Fruit fly (Drosophila melanogaster): ENCODE measurements around the gene CG8665.

The CG8665 gene

dm6 chr2L:21370886-21371285 lies at the start of gene CG8665:
TSS of gene CG8665 (plus strand) at chr2L:21371227.
- TF ChIP-seq sage (GFP tag; optimal IDR thresholded peaks at IDR 0.05) (no peak), HLH106 (tag; optimal IDR thresholded peaks at IDR 0.05) (peak; percentile 47), Abd-B (GFP tag; optimal IDR thresholded peaks at IDR 0.05) (no peak), ey (GFP tag; optimal IDR thresholded peaks at IDR 0.05) (peak; percentile 75), CG32264 (GFP tag; optimal IDR thresholded peaks at IDR 0.05) (peak; percentile 20), dl (GFP tag; optimal IDR thresholded peaks at IDR 0.05; ENCODE audit: insufficient read depth in 1 of 2, partially characterized antibody in 2 of 2) (no peak), h (GFP tag; optimal IDR thresholded peaks at IDR 0.05) (peak; percentile 85), Dif (GFP tag; optimal IDR thresholded peaks at IDR 0.05; ENCODE audit: partially characterized antibody) (no peak), tai (GFP tag; optimal IDR thresholded peaks at IDR 0.05) (no peak), GATAd (GFP tag; optimal IDR thresholded peaks at IDR 0.05) (no peak), psq (GFP tag; optimal IDR thresholded peaks at IDR 0.05) (peak; percentile 9), br (GFP tag; optimal IDR thresholded peaks at IDR 0.05) (peak; percentile 84), woc (GFP tag; optimal IDR thresholded peaks at IDR 0.05) (peak; percentile 25), Hnf4 (GFP tag; optimal IDR thresholded peaks at IDR 0.05) (peak; percentile 64), foxo (GFP tag; optimal IDR thresholded peaks at IDR 0.05) (peak; percentile 19 to 68), Mio (GFP tag; optimal IDR thresholded peaks at IDR 0.05) (no peak), CG9705 (GFP tag; optimal IDR thresholded peaks at IDR 0.05) (no peak), OdsH (GFP tag; optimal IDR thresholded peaks at IDR 0.05) (peak; percentile 58), Hr78 (GFP tag; optimal IDR thresholded peaks at IDR 0.05) (no peak), CrebA (GFP tag; optimal IDR thresholded peaks at IDR 0.05; ENCODE audit: borderline replicate concordance) (peak; percentile 60), brk (GFP tag; optimal IDR thresholded peaks at IDR 0.05) (peak; percentile 31), rgr (GFP tag; optimal IDR thresholded peaks at IDR 0.05) (peak; percentile 72), jim (GFP tag; optimal IDR thresholded peaks at IDR 0.05) (no peak), fru (GFP tag; optimal IDR thresholded peaks at IDR 0.05) (peak; percentile 74), sv (GFP tag; optimal IDR thresholded peaks at IDR 0.05) (peak; percentile 19), Rel (GFP tag; optimal IDR thresholded peaks at IDR 0.05) (peak; percentile 6), Rel (tag; optimal IDR thresholded peaks at IDR 0.05) (peak; percentile 96), dsf (GFP tag; optimal IDR thresholded peaks at IDR 0.05; ENCODE audit: borderline replicate concordance) (no peak)

- TF ChIP-seq lola (GFP tag; optimal IDR thresholded peaks at IDR 0.05) = no peak
- no peak for TF ChIP-seq Rel (GFP tag; optimal IDR thresholded peaks at IDR 0.05)
- no peak for TF ChIP-seq Rel (tag; optimal IDR thresholded peaks at IDR 0.05)
- no peak for TF ChIP-seq dsf (GFP tag; optimal IDR thresholded peaks at IDR 0.05; ENCODE audit: borderline replicate concordance)
- no peak for TF ChIP-seq Jra (GFP tag; optimal IDR thresholded peaks at IDR 0.05)
- TF ChIP-seq rgr (GFP tag; optimal IDR thresholded peaks at IDR 0.05) = no peak
- TF ChIP-seq br (GFP tag; optimal IDR thresholded peaks at IDR 0.05) = no peak
- TF ChIP-seq foxo (GFP tag; optimal IDR thresholded peaks at IDR 0.05) = no peak
- no peak for TF ChIP-seq Vsx2 (GFP tag; optimal IDR thresholded peaks at IDR 0.05; ENCODE audit: partially characterized antibody)
Observed at dm6 chr2L:21322161-21322560, 48.9 kb upstream of the CG8665 start.

- TF ChIP-seq sv (GFP tag; optimal IDR thresholded peaks at IDR 0.05) = no peak
- no peak for TF ChIP-seq tai (GFP tag; optimal IDR thresholded peaks at IDR 0.05)
- TF ChIP-seq Hnf4 (GFP tag; optimal IDR thresholded peaks at IDR 0.05) = no peak
- TF ChIP-seq rgr (GFP tag; optimal IDR thresholded peaks at IDR 0.05) = no peak
- TF ChIP-seq CG9705 (GFP tag; optimal IDR thresholded peaks at IDR 0.05) = no peak
- TF ChIP-seq jim (GFP tag; optimal IDR thresholded peaks at IDR 0.05) = no peak
- TF ChIP-seq Abd-B (GFP tag; optimal IDR thresholded peaks at IDR 0.05) = no peak
- TF ChIP-seq brk (GFP tag; optimal IDR thresholded peaks at IDR 0.05) = no peak
Observed at dm6 chr2L:21324438-21324890, 46.6 kb upstream of the CG8665 start.

- no peak for TF ChIP-seq br (GFP tag; optimal IDR thresholded peaks at IDR 0.05)
Observed at dm6 chr2L:21329353-21329752, 41.7 kb upstream of the CG8665 start.

dm6 chr2L:21330823-21331222 lies 40.2 kb upstream of the CG8665 start:
- TF ChIP-seq woc (GFP tag; optimal IDR thresholded peaks at IDR 0.05) = peak; percentile 8
- no peak for TF ChIP-seq Dif (GFP tag; optimal IDR thresholded peaks at IDR 0.05; ENCODE audit: partially characterized antibody)
- no peak for TF ChIP-seq Hr83 (GFP tag; optimal IDR thresholded peaks at IDR 0.05; ENCODE audit: poor library complexity, severe bottlenecking)
- TF ChIP-seq Sp1 (GFP tag; optimal IDR thresholded peaks at IDR 0.05) = no peak
- TF ChIP-seq CrebA (GFP tag; optimal IDR thresholded peaks at IDR 0.05; ENCODE audit: borderline replicate concordance) = no peak
- TF ChIP-seq Hr78 (GFP tag; optimal IDR thresholded peaks at IDR 0.05) = no peak
